Worm (Caenorhabditis elegans) whole organism, L1 larva: Measurements from ENCODE around the gene K08F9.1.

Source experiments
- alr-1 ChIP-seq: fragments of 200-800 bp; sonication (Bioruptor generic); optimal IDR thresholded peaks from 2 replicates; lab custom pipeline; 2018; ENCODE audit warnings: borderline replicate concordance, mild to moderate bottlenecking, missing genetic modification characterization, missing compliant biosample characterization
- aly-2 ChIP-seq: fragments of 150-350 bp; optimal IDR thresholded peaks from 2 replicates; lab custom pipeline; 2014; ENCODE audit warnings: missing biosample characterization, missing genetic modification characterization
- ama-1 ChIP-seq: fragments of 150-350 bp; optimal IDR thresholded peaks from 2 replicates; lab custom pipeline; 2014
- blmp-1 ChIP-seq: fragments of 150-350 bp; optimal IDR thresholded peaks from 2 replicates; lab custom pipeline; 2014; ENCODE audit warnings: missing biosample characterization, missing genetic modification characterization
- ceh-90 ChIP-seq: sonication (generic microtip); optimal IDR thresholded peaks from 2 replicates; lab custom pipeline; 2016; ENCODE audit warnings: missing genetic modification characterization, missing compliant biosample characterization
- ces-1 ChIP-seq: fragments of 150-350 bp; optimal IDR thresholded peaks from 2 replicates; lab custom pipeline; 2014; ENCODE audit warnings: missing biosample characterization, missing genetic modification reagents, missing genetic modification characterization
- efl-1 ChIP-seq, 4 experiments: fragments of 150-350 bp; optimal IDR thresholded peaks in 3 of 4; peaks in 1 of 4; 1 replicate in 1 of 4; 2 replicates in 3 of 4; lab custom pipeline; 2014; ENCODE audit warnings: missing biosample characterization in 2 of 4, missing genetic modification characterization in 2 of 4, missing genetic modification reagents in 2 of 4
- elt-2 ChIP-seq: sonication (generic microtip); optimal IDR thresholded peaks from 2 replicates; lab custom pipeline; 2016; ENCODE audit warnings: missing genetic modification characterization, mild to moderate bottlenecking, inconsistent platforms, missing compliant biosample characterization, missing genetic modification reagents
- fkh-4 ChIP-seq: sonication (generic microtip); optimal IDR thresholded peaks from 2 replicates; lab custom pipeline; 2016; ENCODE audit warnings: missing compliant biosample characterization, missing genetic modification characterization, borderline replicate concordance
- fkh-8 ChIP-seq: sonication (generic microtip); optimal IDR thresholded peaks from 2 replicates; lab custom pipeline; 2016; ENCODE audit warnings: mild to moderate bottlenecking, missing genetic modification characterization, missing compliant biosample characterization
- fos-1 ChIP-seq: fragments of 150-350 bp; optimal IDR thresholded peaks from 2 replicates; lab custom pipeline; 2014; ENCODE audit warnings: missing biosample characterization, missing genetic modification characterization
- grh-1 ChIP-seq: fragments of 200-800 bp; sonication (Bioruptor generic); IDR thresholded peaks from 2 replicates; pipeline ENCODE4 v1.3.6; 2022; ENCODE audit warnings: missing genetic modification reagents, missing genetic modification characterization, missing compliant biosample characterization
- hlh-4 ChIP-seq: sonication (generic microtip); optimal IDR thresholded peaks from 2 replicates; lab custom pipeline; 2016; ENCODE audit warnings: mild to moderate bottlenecking, missing genetic modification characterization, missing compliant biosample characterization
- hpl-2 ChIP-seq: fragments of 150-350 bp; optimal IDR thresholded peaks from 2 replicates; lab custom pipeline; 2014; ENCODE audit warnings: missing biosample characterization, missing genetic modification reagents, missing genetic modification characterization
- lin-35 ChIP-seq, 2 experiments: fragments of 150-350 bp; optimal IDR thresholded peaks; 2 replicates each; lab custom pipeline; 2014; ENCODE audit warnings: missing biosample characterization in 2 of 2, missing genetic modification characterization in 2 of 2, missing genetic modification reagents in 2 of 2
- lir-3 ChIP-seq: sonication (generic microtip); optimal IDR thresholded peaks from 2 replicates; lab custom pipeline; 2016; ENCODE audit warnings: mild to moderate bottlenecking, missing genetic modification characterization, moderate library complexity, missing compliant biosample characterization; ENCODE audit not compliant: poor library complexity
- nhr-11 ChIP-seq: fragments of 150-350 bp; optimal IDR thresholded peaks from 2 replicates; lab custom pipeline; 2014; ENCODE audit warnings: missing biosample characterization, missing genetic modification characterization
- nhr-47 ChIP-seq: sonication (generic microtip); optimal IDR thresholded peaks from 2 replicates; lab custom pipeline; 2016; ENCODE audit warnings: mild to moderate bottlenecking, missing genetic modification characterization, moderate library complexity, missing compliant biosample characterization
- nhr-71 ChIP-seq: sonication (generic microtip); optimal IDR thresholded peaks from 2 replicates; lab custom pipeline; 2016; ENCODE audit warnings: mild to moderate bottlenecking, missing genetic modification characterization, moderate library complexity, missing compliant biosample characterization
- nhr-77 ChIP-seq: fragments of 150-350 bp; optimal IDR thresholded peaks from 2 replicates; lab custom pipeline; 2014; ENCODE audit warnings: missing biosample characterization, missing genetic modification characterization
- nhr-85 ChIP-seq: sonication (generic microtip); peaks from one replicate; lab custom pipeline; 2016; ENCODE audit warnings: missing genetic modification characterization, inconsistent platforms, missing compliant biosample characterization
- pax-3 ChIP-seq: fragments of 200-800 bp; sonication (Bioruptor generic); optimal IDR thresholded peaks from 2 replicates; lab custom pipeline; 2018; ENCODE audit warnings: mild to moderate bottlenecking, missing genetic modification characterization, moderate library complexity, missing compliant biosample characterization
- skn-1 ChIP-seq: fragments of 150-350 bp; optimal IDR thresholded peaks from 2 replicates; lab custom pipeline; 2014; ENCODE audit warnings: missing biosample characterization, missing genetic modification characterization
- tlp-1 ChIP-seq: fragments of 150-350 bp; optimal IDR thresholded peaks from 2 replicates; lab custom pipeline; 2014; ENCODE audit warnings: missing biosample characterization, missing genetic modification characterization
- unc-130 ChIP-seq: fragments of 150-350 bp; optimal IDR thresholded peaks from 2 replicates; lab custom pipeline; 2017; ENCODE audit warnings: missing biosample characterization, missing genetic modification characterization, inconsistent platforms
- xbp-1 ChIP-seq: sonication (generic microtip); optimal IDR thresholded peaks from 2 replicates; lab custom pipeline; 2016; ENCODE audit warnings: missing genetic modification characterization, missing compliant biosample characterization

Gene K08F9.1

ce11 chrV:15187083-15188057 lies 44.2 kb upstream of the K08F9.1 start, which contains the start of the genes cyn-7 and bath-36 (continued):
- TF ChIP-seq tlp-1: no peak
- TF ChIP-seq fkh-4: no peak
- peak; percentile 98 for TF ChIP-seq blmp-1 (tag; lab: Kevin White, UChicago)
- peak; percentile 31 for TF ChIP-seq nhr-11 (tag; lab: Kevin White, UChicago)
- peak; percentile 83 to 84 for TF ChIP-seq lin-35 (GFP tag; optimal IDR thresholded peaks at IDR 0.05; lab: Kevin White, UChicago)
- no peak for TF ChIP-seq ces-1 (GFP tag; lab: Kevin White, UChicago)
- TF ChIP-seq xbp-1 (tag; lab: Kevin White, UChicago): peak; percentile 86
- no peak for TF ChIP-seq alr-1 (tag; lab: Kevin White, UChicago)
- peak; percentile 69 for TF ChIP-seq grh-1 (GFP tag; lab: Robert Waterston, UW)

ce11 chrV:15186259-15186927 lies 43.2 kb upstream of the K08F9.1 start, which contains the start of gene Y75B12B.3:
Gene Y75B12B.3, minus strand, starts transcription at chrV:15186279.
- TF ChIP-seq efl-1 (optimal IDR thresholded peaks at IDR 0.05; lab: Kevin White, UChicago): no peak
- peak in 1 of 2 experiments; percentile 58 for TF ChIP-seq efl-1 (GFP tag; optimal IDR thresholded peaks at IDR 0.05 in 1 of 2; lab: Kevin White, UChicago)
- TF ChIP-seq ama-1: peak; percentile 93
- TF ChIP-seq grh-1 (GFP tag; lab: Robert Waterston, UW): 0 out of 2 replicates have a peak, but pooled peaks have one; percentile 15
- no peak for TF ChIP-seq lir-3 (tag; lab: Kevin White, UChicago)
- TF ChIP-seq ceh-90 (tag; lab: Kevin White, UChicago): no peak
- peak; percentile 48 for TF ChIP-seq aly-2
- TF ChIP-seq nhr-85 (tag; lab: Kevin White, UChicago): peak; percentile 51
- TF ChIP-seq pax-3: peak; percentile 26
- TF ChIP-seq, all 84 proteins: peak for 6

ce11 chrV:15184097-15185040 lies 41.2 kb upstream of the K08F9.1 start, which contains the start of gene Y75B12B.1:
Gene Y75B12B.1, plus strand, starts transcription at chrV:15184699.
- no peak for TF ChIP-seq nhr-77 (tag; lab: Kevin White, UChicago)
- no peak for TF ChIP-seq efl-1 (optimal IDR thresholded peaks at IDR 0.05; lab: Kevin White, UChicago)
- TF ChIP-seq efl-1 (GFP tag; optimal IDR thresholded peaks at IDR 0.05 in 1 of 2; lab: Kevin White, UChicago): peak in 1 of 2 experiments; percentile 90
- TF ChIP-seq fos-1 (tag; lab: Kevin White, UChicago): no peak
- TF ChIP-seq, all 84 proteins: peak for 1

- TF ChIP-seq elt-2 (peak; percentile 5), unc-130 (tag; lab: Kevin White, UChicago) (no peak), efl-1 (optimal IDR thresholded peaks at IDR 0.05; lab: Kevin White, UChicago) (no peak), efl-1 (GFP tag; optimal IDR thresholded peaks at IDR 0.05 in 1 of 2; lab: Kevin White, UChicago) (peak in 1 of 2 experiments; percentile 83)
These were observed 39.2 kb upstream of the K08F9.1 start, which contains the start of gene fbxa-84 for ce11 chrV:15182407-15182806. Gene fbxa-84, plus strand, starts transcription at chrV:15182440.

ce11 chrV:15181899-15182298 lies 38.7 kb upstream of the K08F9.1 start:
- peak; percentile 54 for TF ChIP-seq hlh-4
- TF ChIP-seq skn-1 (tag; lab: Kevin White, UChicago): no peak
- no peak for TF ChIP-seq hpl-2
- TF ChIP-seq fkh-8 (tag; lab: Kevin White, UChicago): peak; percentile 58
- peak; percentile 13 for TF ChIP-seq nhr-11 (tag; lab: Kevin White, UChicago)
- TF ChIP-seq grh-1 (GFP tag; lab: Robert Waterston, UW): no peak
- TF ChIP-seq nhr-71 (tag; lab: Kevin White, UChicago): peak; percentile 59
- peak; percentile 62 for TF ChIP-seq nhr-47 (tag; lab: Kevin White, UChicago)
